Worm (Caenorhabditis elegans) whole organism, young adult: Measurements from ENCODE around the gene T28A8.5.
"Not testable (repeated sequence)": the region's sequence is repeated elsewhere in the genome, so short reads cannot be mapped to it uniquely, and the experiment has no call there.

ENCODE experiments used
- C06A6.2 ChIP-seq: fragments of 200-800 bp; sonication (Bioruptor generic); conservative IDR thresholded peaks from 2 replicates; pipeline ENCODE4 v1.3.6; 2022; ENCODE audit warnings: missing genetic modification characterization, missing compliant biosample characterization
- F10E7.11 ChIP-seq: sonication (generic microtip); optimal IDR thresholded peaks from 2 replicates; lab custom pipeline; 2017; ENCODE audit warnings: mild to moderate bottlenecking, missing genetic modification characterization, moderate library complexity, missing compliant biosample characterization
- F22D6.2 ChIP-seq: sonication (generic microtip); optimal IDR thresholded peaks from 2 replicates; lab custom pipeline; 2016; ENCODE audit warnings: mild to moderate bottlenecking, missing genetic modification characterization, missing compliant biosample characterization
- F39B2.1 ChIP-seq: fragments of 200-800 bp; sonication (Bioruptor generic); IDR thresholded peaks from 2 replicates; pipeline ENCODE4 v1.3.6; 2022; ENCODE audit warnings: missing genetic modification reagents, missing genetic modification characterization, missing compliant biosample characterization
- F49E8.2 ChIP-seq: sonication (generic microtip); optimal IDR thresholded peaks from 3 replicates; lab custom pipeline; 2017; ENCODE audit warnings: missing genetic modification characterization, mild to moderate bottlenecking, missing compliant biosample characterization, antibody characterized with exemption, moderate library complexity; ENCODE audit not compliant: insufficient read depth
- F57A8.1 ChIP-seq: fragments of 200-800 bp; sonication (Bioruptor generic); optimal IDR thresholded peaks from 2 replicates; lab custom pipeline; 2018; ENCODE audit warnings: mild to moderate bottlenecking, missing genetic modification characterization, moderate library complexity, missing compliant biosample characterization
- F57C9.4 ChIP-seq: sonication (generic microtip); optimal IDR thresholded peaks from 2 replicates; lab custom pipeline; 2017; ENCODE audit warnings: mild to moderate bottlenecking, missing genetic modification characterization, missing compliant biosample characterization
- T26A5.8 ChIP-seq: sonication (generic microtip); optimal IDR thresholded peaks from 2 replicates; lab custom pipeline; 2016; ENCODE audit warnings: missing genetic modification characterization, missing compliant biosample characterization
- Y53F4B.3 ChIP-seq: fragments of 200-800 bp; sonication (Bioruptor generic); IDR thresholded peaks from 2 replicates; pipeline ENCODE4 v1.3.6; 2022; ENCODE audit warnings: missing genetic modification reagents, missing genetic modification characterization, missing compliant biosample characterization
- Y56A3A.18 ChIP-seq: fragments of 200-800 bp; sonication (Bioruptor generic); IDR thresholded peaks from 2 replicates; pipeline ENCODE4 v1.3.6; 2022; ENCODE audit warnings: missing genetic modification reagents, missing genetic modification characterization, missing compliant biosample characterization
- Y67H2A.10 ChIP-seq: fragments of 200-800 bp; sonication (Bioruptor generic); conservative IDR thresholded peaks from 2 replicates; pipeline ENCODE4 v1.3.6; 2022; ENCODE audit warnings: missing genetic modification reagents, missing genetic modification characterization, missing compliant biosample characterization
- Y79H2A.3 ChIP-seq: fragments of 200-800 bp; sonication (Bioruptor generic); conservative IDR thresholded peaks from 2 replicates; pipeline ENCODE4 v1.3.6; 2022; ENCODE audit warnings: missing genetic modification reagents, missing genetic modification characterization, missing compliant biosample characterization
- aptf-2 ChIP-seq: fragments of 200-800 bp; sonication (Bioruptor generic); conservative IDR thresholded peaks from 2 replicates; pipeline ENCODE4 v1.3.6; 2022; ENCODE audit warnings: missing genetic modification reagents, missing genetic modification characterization, missing compliant biosample characterization
- attf-3 ChIP-seq: fragments of 200-800 bp; sonication (Bioruptor generic); conservative IDR thresholded peaks from 2 replicates; pipeline ENCODE4 v1.3.6; 2022; ENCODE audit warnings: missing genetic modification reagents, missing genetic modification characterization, missing compliant biosample characterization
- attf-5 ChIP-seq: fragments of 200-800 bp; sonication (Bioruptor generic); optimal IDR thresholded peaks from 2 replicates; lab custom pipeline; 2018; ENCODE audit warnings: mild to moderate bottlenecking, missing genetic modification characterization, missing compliant biosample characterization
- bed-1 ChIP-seq: fragments of 200-800 bp; sonication (Bioruptor generic); IDR thresholded peaks from 2 replicates; pipeline ENCODE4 v1.3.6; 2022; ENCODE audit warnings: missing genetic modification reagents, missing genetic modification characterization, missing compliant biosample characterization
- bed-2 ChIP-seq: fragments of 200-800 bp; sonication (Bioruptor generic); IDR thresholded peaks from 2 replicates; pipeline ENCODE4 v1.3.6; 2022; ENCODE audit warnings: missing genetic modification reagents, missing genetic modification characterization, missing compliant biosample characterization
- ceh-40 ChIP-seq: fragments of 200-800 bp; sonication (Bioruptor generic); IDR thresholded peaks from 2 replicates; pipeline ENCODE4 v1.3.6; 2022; ENCODE audit warnings: missing genetic modification characterization, missing compliant biosample characterization
- ceh-79 ChIP-seq: sonication (generic microtip); optimal IDR thresholded peaks from 2 replicates; lab custom pipeline; 2017; ENCODE audit warnings: mild to moderate bottlenecking, missing genetic modification characterization, missing compliant biosample characterization
- chd-7 ChIP-seq: sonication (generic microtip); optimal IDR thresholded peaks from 2 replicates; lab custom pipeline; 2016; ENCODE audit warnings: mild to moderate bottlenecking, missing genetic modification characterization, moderate library complexity, missing compliant biosample characterization
- dpl-1 ChIP-seq: fragments of 150-350 bp; optimal IDR thresholded peaks from 2 replicates; lab custom pipeline; 2014; ENCODE audit warnings: missing biosample characterization, missing genetic modification reagents, missing genetic modification characterization
- efl-1 ChIP-seq: fragments of 150-350 bp; optimal IDR thresholded peaks from 2 replicates; lab custom pipeline; 2014; ENCODE audit warnings: missing biosample characterization, missing genetic modification reagents, missing genetic modification characterization
- fkh-3 ChIP-seq: sonication (generic microtip); optimal IDR thresholded peaks from 2 replicates; lab custom pipeline; 2016; ENCODE audit warnings: mild to moderate bottlenecking, missing genetic modification characterization, missing compliant biosample characterization
- gei-17 ChIP-seq: fragments of 200-800 bp; sonication (Bioruptor generic); optimal IDR thresholded peaks from 2 replicates; lab custom pipeline; 2018; ENCODE audit warnings: mild to moderate bottlenecking, missing genetic modification characterization, missing compliant biosample characterization
- him-1 ChIP-seq: sonication (generic microtip); optimal IDR thresholded peaks from 2 replicates; lab custom pipeline; 2016; ENCODE audit warnings: missing genotype, missing genetic modification reagents, missing genetic modification characterization, missing compliant biosample characterization
- hlh-26 ChIP-seq: fragments of 200-800 bp; sonication (Bioruptor generic); conservative IDR thresholded peaks from 2 replicates; pipeline ENCODE4 v1.3.6; 2022; ENCODE audit warnings: missing genetic modification reagents, missing genetic modification characterization, missing compliant biosample characterization
- hsf-1 ChIP-seq: fragments of 200-800 bp; sonication (Bioruptor generic); IDR thresholded peaks from 2 replicates; pipeline ENCODE4 v1.3.6; 2022; ENCODE audit warnings: missing genetic modification reagents, missing genetic modification characterization, missing compliant biosample characterization
- let-526 ChIP-seq: fragments of 200-800 bp; sonication (Bioruptor generic); IDR thresholded peaks from 2 replicates; pipeline ENCODE4 v1.3.6; 2022; ENCODE audit warnings: missing genetic modification reagents, missing genetic modification characterization, missing compliant biosample characterization
- lin-26 ChIP-seq: fragments of 200-800 bp; sonication (Bioruptor generic); IDR thresholded peaks from 2 replicates; pipeline ENCODE4 v1.3.6; 2022; ENCODE audit warnings: missing genetic modification reagents, missing genetic modification characterization, missing compliant biosample characterization
- lin-40 ChIP-seq: sonication (generic microtip); optimal IDR thresholded peaks from 2 replicates; lab custom pipeline; 2016; ENCODE audit warnings: missing genetic modification characterization, mild to moderate bottlenecking, missing compliant biosample characterization, missing genotype, missing genetic modification reagents
- mel-28 ChIP-seq: sonication (generic microtip); optimal IDR thresholded peaks from 2 replicates; lab custom pipeline; 2016; ENCODE audit warnings: borderline replicate concordance, mild to moderate bottlenecking, missing genetic modification characterization, missing compliant biosample characterization
- nfya-1 ChIP-seq: sonication (generic microtip); optimal IDR thresholded peaks from 2 replicates; lab custom pipeline; 2017; ENCODE audit warnings: antibody characterized with exemption, missing compliant biosample characterization, missing genetic modification characterization, borderline replicate concordance; ENCODE audit not compliant: insufficient read depth
- nhr-120 ChIP-seq: fragments of 200-800 bp; sonication (Bioruptor generic); IDR thresholded peaks from 2 replicates; pipeline ENCODE4 v1.3.6; 2022; ENCODE audit warnings: missing genetic modification characterization, missing compliant biosample characterization
- rec-8 ChIP-seq, 2 experiments: sonication (generic microtip); optimal IDR thresholded peaks; 2 replicates each; lab custom pipeline; 2016; ENCODE audit warnings: mild to moderate bottlenecking in 2 of 2, missing genetic modification characterization in 2 of 2, missing genetic modification reagents in 2 of 2, missing genotype in 2 of 2, missing biosample characterization in 1 of 2, missing compliant biosample characterization in 1 of 2, moderate library complexity in 1 of 2
- snpc-1.3 ChIP-seq: sonication (generic microtip); optimal IDR thresholded peaks from 2 replicates; lab custom pipeline; 2017; ENCODE audit warnings: missing genetic modification characterization, mild to moderate bottlenecking, missing compliant biosample characterization, antibody characterized with exemption, moderate library complexity, missing genotype, missing genetic modification reagents; ENCODE audit not compliant: insufficient read depth
- snpc-4 ChIP-seq, 5 experiments: fragments of 150-350 bp in 1 of 5; sonication (generic microtip) in 4 of 5; optimal IDR thresholded peaks; 2 replicates each; lab custom pipeline; 2014 to 2018; ENCODE audit warnings: missing genetic modification characterization in 5 of 5, missing biosample characterization in 3 of 5, antibody characterized with exemption in 2 of 5, mild to moderate bottlenecking in 2 of 5, missing compliant biosample characterization in 2 of 5, missing genotype in 2 of 5, moderate library complexity in 2 of 5, missing genetic modification reagents in 1 of 5
- tbp1 ChIP-seq: fragments of 200-800 bp; sonication (Bioruptor generic); optimal IDR thresholded peaks from 2 replicates; lab custom pipeline; 2018; ENCODE audit warnings: mild to moderate bottlenecking, missing genetic modification characterization, missing compliant biosample characterization
- zim-3 ChIP-seq: sonication (generic microtip); optimal IDR thresholded peaks from 2 replicates; lab custom pipeline; 2017; ENCODE audit warnings: mild to moderate bottlenecking, missing genetic modification characterization, moderate library complexity, missing compliant biosample characterization
- ztf-18 ChIP-seq: sonication (generic microtip); optimal IDR thresholded peaks from 2 replicates; lab custom pipeline; 2016; ENCODE audit warnings: missing genotype, mild to moderate bottlenecking, missing genetic modification characterization, missing compliant biosample characterization
- ztf-22 ChIP-seq: fragments of 200-800 bp; sonication (Bioruptor generic); optimal IDR thresholded peaks from 2 replicates; lab custom pipeline; 2018; ENCODE audit warnings: mild to moderate bottlenecking, missing genetic modification characterization, moderate library complexity, missing compliant biosample characterization
- ztf-25 ChIP-seq: fragments of 200-800 bp; sonication (Bioruptor generic); IDR thresholded peaks from 2 replicates; pipeline ENCODE4 v1.3.6; 2022; ENCODE audit warnings: missing genetic modification reagents, missing genetic modification characterization, missing compliant biosample characterization
- ztf-28 ChIP-seq: fragments of 200-800 bp; sonication (Bioruptor generic); IDR thresholded peaks from 2 replicates; pipeline ENCODE4 v1.3.6; 2022; ENCODE audit warnings: missing genetic modification reagents, missing genetic modification characterization, missing compliant biosample characterization

The T28A8.5 gene

DNA sequence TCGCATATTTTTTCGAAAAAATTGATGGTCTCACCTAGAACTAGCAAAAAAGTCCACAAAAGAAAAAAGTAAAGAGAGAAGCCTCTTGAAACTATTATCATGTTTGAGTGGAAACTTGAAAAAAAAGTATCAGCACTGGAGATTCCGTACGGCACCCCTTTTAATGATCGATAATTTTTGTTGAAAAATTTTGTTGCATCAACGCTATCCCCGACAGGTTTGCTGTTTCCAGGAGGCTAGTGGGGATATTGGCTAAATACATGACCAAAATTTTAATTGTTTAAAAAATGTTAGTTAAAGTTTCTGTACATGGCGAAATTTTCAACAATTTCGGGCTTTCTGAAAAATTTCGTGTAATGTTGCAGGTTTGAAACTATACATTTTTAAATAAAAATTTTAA is 5.9 kb upstream of the T28A8.5 start, which contains the start of gene T28A8.2:
TSS of gene T28A8.2 (minus strand) at position 101 of the 400 bp plus-strand sequence.
- no peak for TF ChIP-seq bed-1
- TF ChIP-seq hlh-26 (GFP tag; lab: Robert Waterston, UW) = no peak
- no peak for TF ChIP-seq ztf-28
- no peak for TF ChIP-seq ztf-25 (GFP tag; lab: Robert Waterston, UW)
- TF ChIP-seq let-526 (GFP tag; lab: Robert Waterston, UW) = no peak
- TF ChIP-seq F57A8.1 (GFP tag; lab: Kevin White, UChicago) = no peak
- TF ChIP-seq efl-1 (GFP tag; lab: Kevin White, UChicago) = no peak
- no peak for TF ChIP-seq snpc-1.3 (tag; lab: Kevin White, UChicago)
- TF ChIP-seq ztf-18 = no peak
- no peak for TF ChIP-seq F57C9.4
- no peak for TF ChIP-seq hsf-1 (GFP tag; lab: Robert Waterston, UW)
- TF ChIP-seq Y53F4B.3 (GFP tag; lab: Robert Waterston, UW) = no peak
- TF ChIP-seq Y56A3A.18 (GFP tag; lab: Robert Waterston, UW) = no peak
- no peak for TF ChIP-seq tbp1 (GFP tag; lab: Kevin White, UChicago)
- no peak for TF ChIP-seq snpc-4 (GFP tag; optimal IDR thresholded peaks at IDR 0.05; lab: Kevin White, UChicago)
- no peak for TF ChIP-seq snpc-4 (tag; optimal IDR thresholded peaks at IDR 0.05; lab: Kevin White, UChicago)

DNA sequence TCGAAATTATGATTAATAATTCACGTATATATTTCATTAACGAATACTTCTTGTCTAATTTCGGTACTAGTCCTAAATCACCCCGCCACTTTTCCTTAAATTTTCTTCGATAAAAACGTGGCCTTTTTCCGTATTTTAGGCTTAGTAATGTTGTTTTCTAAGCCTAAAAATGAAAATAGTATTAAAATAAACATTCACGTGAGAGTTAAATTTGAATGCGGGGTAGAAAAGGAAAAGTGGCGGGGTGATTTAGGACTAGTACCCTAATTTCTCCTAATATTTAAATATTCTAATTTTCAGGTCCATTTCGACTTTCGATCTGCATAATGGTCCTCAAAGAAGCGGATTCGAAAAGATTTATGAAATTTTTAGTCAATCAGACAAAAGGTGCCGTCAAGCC is 2.5 kb upstream of the T28A8.5 start, which contains the start of gene T28A8.6:
TSS of gene T28A8.6 (plus strand) at position 301 of the 400 bp plus-strand sequence.
- TF ChIP-seq lin-26, nhr-120, gei-17: not testable (repeated sequence)

ce11 chrIII:13502513-13502912 is 1.1 kb downstream of the T28A8.5 start, which contains the start of gene T28A8.8:
Gene T28A8.8, plus strand, starts transcription at chrIII:13502813.
- TF ChIP-seq aptf-2 (GFP tag; lab: Robert Waterston, UW) = no peak
- no peak for TF ChIP-seq attf-3
- no peak for TF ChIP-seq chd-7
- TF ChIP-seq F49E8.2 (tag; lab: Kevin White, UChicago) = no peak
- TF ChIP-seq ztf-22 (GFP tag; lab: Kevin White, UChicago) = no peak
- TF ChIP-seq mel-28 (tag; lab: Kevin White, UChicago) = no peak
- TF ChIP-seq fkh-3 (tag; lab: Kevin White, UChicago) = no peak
- TF ChIP-seq lin-40 (tag; lab: Kevin White, UChicago) = no peak
- TF ChIP-seq Y79H2A.3 (GFP tag; lab: Robert Waterston, UW) = no peak
- TF ChIP-seq rec-8 (tag; optimal IDR thresholded peaks at IDR 0.05; lab: Kevin White, UChicago) = no peak
- TF ChIP-seq ceh-40 (GFP tag; lab: Robert Waterston, UW) = no peak
- no peak for TF ChIP-seq F22D6.2 (tag; lab: Kevin White, UChicago)
- TF ChIP-seq efl-1 (GFP tag; lab: Kevin White, UChicago) = no peak

- TF ChIP-seq aptf-2 (GFP tag; lab: Robert Waterston, UW) (no peak), C06A6.2 (no peak), ztf-25 (GFP tag; lab: Robert Waterston, UW) (no peak), zim-3 (tag; lab: Kevin White, UChicago) (no peak), him-1 (tag; lab: Kevin White, UChicago) (no peak), dpl-1 (no peak), tbp1 (GFP tag; lab: Kevin White, UChicago) (no peak), F10E7.11 (tag; lab: Kevin White, UChicago) (no peak), Y67H2A.10 (GFP tag; lab: Robert Waterston, UW) (no peak), F39B2.1 (no peak), T26A5.8 (tag; lab: Kevin White, UChicago) (no peak), nfya-1 (no peak), ceh-79 (tag; lab: Kevin White, UChicago) (no peak), attf-5 (GFP tag; lab: Kevin White, UChicago) (no peak), bed-2 (GFP tag; lab: Robert Waterston, UW) (no peak)
Observed at ce11 chrIII:13503379-13503778, 1.9 kb downstream of the T28A8.5 start, which contains the start of gene T28A8.4. Gene T28A8.4, plus strand, starts transcription at chrIII:13503679.
